Worm (Caenorhabditis elegans) whole organism, L4 larva: ENCODE measurements around the gene T11F9.7.

Source experiments
- F37D6.2 ChIP-seq: sonication (generic microtip); optimal IDR thresholded peaks from 2 replicates; lab custom pipeline; 2016; ENCODE audit warnings: mild to moderate bottlenecking, missing genetic modification characterization, missing compliant biosample characterization
- F44E2.7 ChIP-seq: fragments of 200-800 bp; sonication (Bioruptor generic); IDR thresholded peaks from 2 replicates; pipeline ENCODE4 v2.1.2; 2022; ENCODE audit warnings: missing genetic modification characterization, missing compliant biosample characterization
- F49E8.2 ChIP-seq: sonication (generic microtip); optimal IDR thresholded peaks from 2 replicates; lab custom pipeline; 2016; ENCODE audit warnings: missing compliant biosample characterization, mild to moderate bottlenecking, missing genetic modification characterization, borderline replicate concordance
- T20F7.1 ChIP-seq: fragments of 200-800 bp; sonication (Bioruptor generic); optimal IDR thresholded peaks from 2 replicates; lab custom pipeline; 2018; ENCODE audit warnings: mild to moderate bottlenecking, missing genetic modification characterization, missing compliant biosample characterization
- Y48G9A.11 ChIP-seq: fragments of 200-800 bp; sonication (Bioruptor generic); IDR thresholded peaks from 2 replicates; pipeline ENCODE4 v1.3.6; 2022; ENCODE audit warnings: missing genetic modification reagents, missing genetic modification characterization, missing compliant biosample characterization
- Y5F2A.4 ChIP-seq: fragments of 200-800 bp; sonication (Bioruptor generic); optimal IDR thresholded peaks from 2 replicates; lab custom pipeline; 2018; ENCODE audit warnings: mild to moderate bottlenecking, missing genetic modification characterization, missing compliant biosample characterization
- aha-1 ChIP-seq: fragments of 150-350 bp; peaks from one replicate; lab custom pipeline; 2014; ENCODE audit warnings: missing biosample characterization, missing genetic modification characterization
- cey-2 ChIP-seq: sonication (generic microtip); optimal IDR thresholded peaks from 3 replicates; lab custom pipeline; 2017; ENCODE audit warnings: missing genetic modification characterization, mild to moderate bottlenecking, missing compliant biosample characterization, antibody characterized with exemption, borderline replicate concordance; ENCODE audit not compliant: insufficient read depth
- daf-19 ChIP-seq: fragments of 200-800 bp; sonication (Bioruptor generic); conservative IDR thresholded peaks from 2 replicates; pipeline ENCODE4 v1.3.6; 2022; ENCODE audit warnings: missing genetic modification characterization, missing compliant biosample characterization
- dmd-6 ChIP-seq: fragments of 200-800 bp; sonication (Bioruptor generic); IDR thresholded peaks from 2 replicates; pipeline ENCODE4 v1.3.6; 2022; ENCODE audit warnings: missing genetic modification reagents, missing genetic modification characterization, missing compliant biosample characterization
- dmd-9 ChIP-seq: fragments of 200-800 bp; sonication (Bioruptor generic); IDR thresholded peaks from 2 replicates; pipeline ENCODE4 v1.3.6; 2022; ENCODE audit warnings: missing genetic modification reagents, missing genetic modification characterization, missing compliant biosample characterization
- dpl-1 ChIP-seq: fragments of 150-350 bp; optimal IDR thresholded peaks from 2 replicates; lab custom pipeline; 2014; ENCODE audit warnings: missing biosample characterization, missing genetic modification reagents, missing genetic modification characterization
- dve-1 ChIP-seq: sonication (generic microtip); optimal IDR thresholded peaks from 2 replicates; lab custom pipeline; 2017; ENCODE audit warnings: antibody characterized with exemption, mild to moderate bottlenecking, missing genetic modification characterization, missing compliant biosample characterization; ENCODE audit not compliant: insufficient read depth
- egl-43 ChIP-seq: fragments of 200-800 bp; sonication (Bioruptor generic); IDR thresholded peaks from 2 replicates; pipeline ENCODE4 v1.3.6; 2022; ENCODE audit warnings: missing genetic modification reagents, missing genetic modification characterization, missing compliant biosample characterization
- hif-1 ChIP-seq, 2 experiments: sonication (generic microtip); optimal IDR thresholded peaks; 2 replicates each; lab custom pipeline; 2016 to 2017; ENCODE audit warnings: missing compliant biosample characterization in 2 of 2, missing genetic modification characterization in 2 of 2, missing genetic modification reagents in 2 of 2, missing genotype in 2 of 2, mild to moderate bottlenecking in 1 of 2
- hlh-11 ChIP-seq: fragments of 200-800 bp; sonication (Bioruptor generic); optimal IDR thresholded peaks from 2 replicates; lab custom pipeline; 2018; ENCODE audit warnings: mild to moderate bottlenecking, missing genetic modification characterization, missing compliant biosample characterization
- hlh-30 ChIP-seq: sonication (generic microtip); optimal IDR thresholded peaks from 2 replicates; lab custom pipeline; 2017; ENCODE audit warnings: antibody characterized with exemption, mild to moderate bottlenecking, missing genetic modification characterization, missing compliant biosample characterization; ENCODE audit not compliant: insufficient read depth
- lin-13 ChIP-seq: fragments of 150-350 bp; optimal IDR thresholded peaks from 2 replicates; lab custom pipeline; 2014; ENCODE audit warnings: missing biosample characterization, missing genetic modification reagents, missing genetic modification characterization
- lin-15B ChIP-seq: fragments of 150-350 bp; sonication (generic microtip); optimal IDR thresholded peaks from 3 replicates; lab custom pipeline; 2014; ENCODE audit warnings: missing biosample characterization, missing genetic modification characterization
- lin-38 ChIP-seq: fragments of 200-800 bp; sonication (Bioruptor generic); IDR thresholded peaks from 2 replicates; pipeline ENCODE4 v1.3.6; 2022; ENCODE audit warnings: missing genetic modification reagents, missing genetic modification characterization, missing compliant biosample characterization
- lir-3 ChIP-seq: sonication (generic microtip); optimal IDR thresholded peaks from 2 replicates; lab custom pipeline; 2016; ENCODE audit warnings: mild to moderate bottlenecking, missing genetic modification characterization, missing compliant biosample characterization
- lsy-2 ChIP-seq, 2 experiments: fragments of 150-350 bp in 1 of 2; sonication (generic microtip) in 1 of 2; optimal IDR thresholded peaks; 2 replicates each; lab custom pipeline; 2014 to 2017; ENCODE audit warnings: missing biosample characterization in 2 of 2, missing genetic modification characterization in 2 of 2
- mdl-1 ChIP-seq, 2 experiments: fragments of 150-350 bp in 1 of 2; sonication (generic microtip) in 1 of 2; optimal IDR thresholded peaks; 2 replicates each; lab custom pipeline; 2014 to 2017; ENCODE audit warnings: missing biosample characterization in 2 of 2, missing genetic modification characterization in 2 of 2
- mep-1 ChIP-seq: fragments of 150-350 bp; sonication (generic microtip); optimal IDR thresholded peaks from 3 replicates; lab custom pipeline; 2014; ENCODE audit warnings: missing biosample characterization, missing genetic modification characterization
- mes-2 ChIP-seq: sonication (generic microtip); optimal IDR thresholded peaks from 2 replicates; lab custom pipeline; 2016; ENCODE audit warnings: missing genotype, mild to moderate bottlenecking, missing genetic modification characterization, missing compliant biosample characterization; ENCODE audit not compliant: poor library complexity, severe bottlenecking
- mxl-3 ChIP-seq: fragments of 200-800 bp; sonication (Bioruptor generic); optimal IDR thresholded peaks from 2 replicates; lab custom pipeline; 2018; ENCODE audit warnings: mild to moderate bottlenecking, missing genetic modification characterization, missing compliant biosample characterization
- nhr-25 ChIP-seq: sonication (generic microtip); optimal IDR thresholded peaks from 2 replicates; lab custom pipeline; 2017; ENCODE audit warnings: missing genetic modification characterization, mild to moderate bottlenecking, missing compliant biosample characterization, antibody characterized with exemption, moderate library complexity, borderline replicate concordance; ENCODE audit not compliant: insufficient read depth
- nhr-28 ChIP-seq: fragments of 150-350 bp; optimal IDR thresholded peaks from 2 replicates; lab custom pipeline; 2014; ENCODE audit warnings: missing biosample characterization, missing genetic modification characterization
- nhr-42 ChIP-seq: fragments of 200-800 bp; sonication (Bioruptor generic); IDR thresholded peaks from 2 replicates; pipeline ENCODE4 v1.3.6; 2022; ENCODE audit warnings: missing genetic modification characterization, missing compliant biosample characterization
- php-3 ChIP-seq: fragments of 200-800 bp; sonication (Bioruptor generic); IDR thresholded peaks from 2 replicates; pipeline ENCODE4 v1.3.6; 2022; ENCODE audit warnings: missing genetic modification reagents, missing genetic modification characterization, missing compliant biosample characterization
- saeg-2 ChIP-seq: fragments of 200-800 bp; sonication (Bioruptor generic); IDR thresholded peaks from 2 replicates; pipeline ENCODE4 v1.3.6; 2022; ENCODE audit warnings: missing genetic modification reagents, missing genetic modification characterization, missing compliant biosample characterization
- set-16 ChIP-seq: fragments of 200-800 bp; sonication (Bioruptor generic); IDR thresholded peaks from 2 replicates; pipeline ENCODE4 v1.3.6; 2022; ENCODE audit warnings: missing genetic modification reagents, missing genetic modification characterization, missing compliant biosample characterization
- snpc-1.2 ChIP-seq: fragments of 200-800 bp; sonication (Bioruptor generic); IDR thresholded peaks from 2 replicates; pipeline ENCODE4 v1.3.6; 2022; ENCODE audit warnings: missing genetic modification reagents, missing genetic modification characterization, missing compliant biosample characterization
- spr-1 ChIP-seq: sonication (generic microtip); optimal IDR thresholded peaks from 2 replicates; lab custom pipeline; 2016; ENCODE audit warnings: mild to moderate bottlenecking, missing genetic modification characterization, missing compliant biosample characterization
- unc-130 ChIP-seq: sonication (generic microtip); optimal IDR thresholded peaks from 2 replicates; lab custom pipeline; 2016; ENCODE audit warnings: missing genetic modification reagents, missing genetic modification characterization, missing compliant biosample characterization
- unc-62 ChIP-seq, 3 experiments: fragments of 150-350 bp in 1 of 3; sonication (generic microtip); optimal IDR thresholded peaks in 2 of 3; peaks in 1 of 3; 1 replicate in 1 of 3; 2 replicates in 2 of 3; lab custom pipeline; 2014 to 2017; ENCODE audit warnings: missing biosample characterization in 3 of 3, missing genetic modification characterization in 3 of 3, missing genetic modification reagents in 3 of 3, missing genotype in 1 of 3
- vab-7 ChIP-seq: fragments of 200-800 bp; sonication (Bioruptor generic); IDR thresholded peaks from 2 replicates; pipeline ENCODE4 v1.3.6; 2022; ENCODE audit warnings: missing genetic modification reagents, missing genetic modification characterization, missing compliant biosample characterization
- zag-1 ChIP-seq: fragments of 150-350 bp; optimal IDR thresholded peaks from 2 replicates; lab custom pipeline; 2014; ENCODE audit warnings: missing biosample characterization, missing genetic modification characterization
- ztf-7 ChIP-seq: fragments of 150-350 bp; optimal IDR thresholded peaks from 2 replicates; lab custom pipeline; 2014; ENCODE audit warnings: missing biosample characterization, missing genetic modification characterization

The T11F9.7 gene

DNA sequence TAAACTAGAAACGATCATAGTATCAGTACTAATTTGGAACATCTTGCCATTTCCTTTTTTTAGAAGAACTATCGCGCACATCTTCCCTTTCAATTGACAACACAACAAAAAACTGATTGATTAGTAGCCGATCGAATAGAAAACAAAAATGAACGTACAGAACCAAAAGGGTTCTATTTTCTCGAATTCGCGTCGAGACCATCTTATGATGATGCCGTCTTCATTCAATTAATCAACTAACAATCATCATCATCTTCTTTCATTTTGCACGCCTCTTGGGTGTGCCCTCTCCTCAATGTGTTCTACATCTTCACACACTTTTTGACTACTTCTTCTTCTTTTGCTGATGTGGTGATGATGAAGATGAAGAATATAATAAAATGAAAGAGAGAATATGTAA lies 24.0 kb downstream of the T11F9.7 start (continued):
- TF ChIP-seq ztf-7 (tag; lab: Kevin White, UChicago): no peak
- TF ChIP-seq, all 104 proteins: peak for 3

DNA sequence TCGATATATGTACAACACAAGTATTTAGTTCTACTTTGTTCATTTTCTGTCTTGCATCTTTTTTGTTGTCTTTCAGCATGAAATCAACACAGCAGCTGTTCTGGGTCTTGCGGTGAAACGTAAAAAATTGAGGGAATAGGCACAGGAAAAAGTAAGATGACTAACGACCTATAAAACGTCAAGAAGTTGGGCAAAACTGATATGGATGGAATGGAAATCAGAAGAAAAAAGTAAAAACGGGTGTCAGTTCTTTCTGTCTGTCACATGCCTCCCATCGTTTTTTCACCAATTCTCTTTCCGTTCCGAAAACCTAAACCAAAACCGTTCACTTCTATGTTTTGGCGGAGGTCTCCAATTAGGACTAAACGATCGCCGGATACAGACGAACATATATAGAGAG lies 25.2 kb downstream of the T11F9.7 start:
- no peak for TF ChIP-seq cey-2 (tag; lab: Kevin White, UChicago)
- TF ChIP-seq hlh-11: peak; percentile 52
- TF ChIP-seq lir-3: no peak
- no peak for TF ChIP-seq F49E8.2
- peak; percentile 44 for TF ChIP-seq nhr-28 (tag; lab: Kevin White, UChicago)
- TF ChIP-seq Y5F2A.4 (GFP tag; lab: Kevin White, UChicago): no peak
- TF ChIP-seq dve-1: peak; percentile 18
- TF ChIP-seq dmd-6 (GFP tag; lab: Robert Waterston, UW): peak; percentile 30

DNA sequence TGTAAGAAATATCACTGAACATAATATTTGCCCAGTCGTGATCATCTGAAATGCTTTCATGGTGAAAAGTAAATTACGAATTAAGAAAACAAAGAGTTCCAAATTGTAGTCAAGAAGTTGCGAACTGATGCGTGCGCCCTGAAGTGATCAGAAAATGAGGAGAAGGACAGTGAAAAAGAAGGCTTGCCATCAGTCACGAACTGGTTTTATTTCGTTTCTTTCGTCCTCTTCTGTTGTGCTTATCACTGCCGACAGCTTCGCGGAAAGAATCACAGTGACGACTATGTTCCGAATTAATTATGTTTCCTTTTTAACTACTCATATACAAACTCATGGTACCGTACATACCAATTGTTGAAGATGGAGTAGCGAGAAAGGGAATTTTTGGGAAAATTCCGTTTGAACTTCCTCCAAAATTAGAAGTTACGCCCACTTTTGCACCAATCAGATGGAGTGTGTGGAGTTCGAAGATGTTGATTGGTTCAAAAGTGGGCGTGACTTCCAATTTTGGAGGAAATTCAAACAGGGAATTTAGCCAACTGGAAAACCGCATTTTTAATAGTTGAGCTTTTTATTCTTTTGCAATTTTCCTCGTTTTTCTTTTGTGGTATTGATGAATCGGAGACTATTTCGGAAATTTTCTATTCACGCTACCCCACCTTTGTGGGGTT lies 27.5 kb downstream of the T11F9.7 start, which contains the start of gene C55A6.12:
C55A6.12 (minus strand) TSS at position 51 of the 671 bp plus-strand sequence.
- TF ChIP-seq unc-62 (GFP tag; optimal IDR thresholded peaks at IDR 0.05 in 1 of 2; lab: Kevin White, UChicago): peak in 1 of 2 experiments; percentile 3
- TF ChIP-seq unc-62 (tag; optimal IDR thresholded peaks at IDR 0.05; lab: Kevin White, UChicago): no peak
- no peak for TF ChIP-seq mep-1 (tag; lab: Kevin White, UChicago)
- peak; percentile 79 for TF ChIP-seq dpl-1 (GFP tag; lab: Kevin White, UChicago)
- TF ChIP-seq mdl-1 (tag; optimal IDR thresholded peaks at IDR 0.05; lab: Kevin White, UChicago): no peak
- no peak for TF ChIP-seq dmd-9
- no peak for TF ChIP-seq F44E2.7 (GFP tag; lab: Robert Waterston, UW)
- TF ChIP-seq zag-1 (tag; lab: Kevin White, UChicago): no peak
- no peak for TF ChIP-seq lin-15B (tag; lab: Kevin White, UChicago)
- peak in 1 of 2 experiments; percentile 24 for TF ChIP-seq lsy-2 (tag; optimal IDR thresholded peaks at IDR 0.05; lab: Kevin White, UChicago)

DNA sequence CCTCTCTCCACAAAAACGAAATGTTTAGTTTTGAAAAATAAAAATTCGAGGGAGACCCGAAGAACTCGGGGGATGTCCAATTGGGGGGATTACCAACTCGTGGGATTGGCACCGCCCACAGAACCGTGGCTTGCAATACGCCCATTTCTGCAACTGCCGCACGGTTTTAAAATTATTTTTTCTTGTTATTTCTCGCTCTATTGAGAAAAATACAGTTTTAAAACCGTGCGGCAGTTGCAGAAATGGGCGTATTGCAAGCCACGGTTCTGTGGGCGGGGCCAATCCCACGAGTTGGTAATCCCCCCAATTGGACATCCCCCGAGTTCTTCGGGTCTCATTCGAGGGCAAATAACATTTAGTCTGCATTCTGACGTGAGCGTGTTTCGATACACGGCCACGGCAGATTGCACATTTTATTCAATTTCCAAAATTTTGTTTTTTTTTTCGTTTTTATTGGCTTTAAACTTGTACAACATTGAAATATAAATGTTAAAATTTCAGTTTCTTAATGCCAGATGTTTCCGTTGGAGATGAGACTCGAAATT lies 29.2 kb downstream of the T11F9.7 start, which contains the start of the genes C55A6.1 and C55A6.10:
C55A6.1 (minus strand) TSS at position 116 of the 545 bp plus-strand sequence.
C55A6.10 (plus strand) TSS at position 495 of the 545 bp plus-strand sequence.
- TF ChIP-seq dpl-1 (GFP tag; lab: Kevin White, UChicago): peak; percentile 44
- TF ChIP-seq spr-1 (tag; lab: Kevin White, UChicago): peak; percentile 62
- 0 out of 2 replicates have a peak, but pooled peaks have one; percentile 54 for TF ChIP-seq Y48G9A.11
- TF ChIP-seq snpc-1.2 (GFP tag; lab: Robert Waterston, UW): peak; percentile 78
- peak; percentile 70; the same call in 1 of the 2 replicates for TF ChIP-seq vab-7
- peak; percentile 61 for TF ChIP-seq hlh-11
- TF ChIP-seq nhr-42 (GFP tag; lab: Robert Waterston, UW): peak; percentile 76
- TF ChIP-seq mes-2 (tag; lab: Kevin White, UChicago): peak; percentile 89
- TF ChIP-seq dmd-9: peak; percentile 67; the same call in 1 of the 2 replicates
- peak; percentile 12 for TF ChIP-seq nhr-28 (tag; lab: Kevin White, UChicago)
- peak; percentile 87 for TF ChIP-seq lin-38 (GFP tag; lab: Robert Waterston, UW)
- TF ChIP-seq F37D6.2 (tag; lab: Kevin White, UChicago): peak; percentile 63
- peak; percentile 49 for TF ChIP-seq hlh-30 (tag; lab: Kevin White, UChicago)
- TF ChIP-seq egl-43: peak; percentile 78; the same call in 1 of the 2 replicates
- TF ChIP-seq hif-1 (tag; optimal IDR thresholded peaks at IDR 0.05; lab: Kevin White, UChicago): peak in 1 of 2 experiments; percentile 23
- peak; percentile 79 for TF ChIP-seq dmd-6 (GFP tag; lab: Robert Waterston, UW)
- TF ChIP-seq daf-19 (GFP tag; lab: Robert Waterston, UW): 0 out of 2 replicates have a peak, but pooled peaks have one; percentile 38
- TF ChIP-seq aha-1 (tag; lab: Kevin White, UChicago): peak; percentile 55
- peak; percentile 26 for TF ChIP-seq nhr-25
- peak; percentile 60; the same call in 1 of the 2 replicates for TF ChIP-seq saeg-2
- TF ChIP-seq mxl-3 (GFP tag; lab: Kevin White, UChicago): peak; percentile 41
- TF ChIP-seq set-16 (GFP tag; lab: Robert Waterston, UW): peak; percentile 54; the same call in 1 of the 2 replicates
- TF ChIP-seq unc-130: peak; percentile 85
- peak in 1 of 2 experiments; percentile 52 for TF ChIP-seq mdl-1 (tag; optimal IDR thresholded peaks at IDR 0.05; lab: Kevin White, UChicago)
- TF ChIP-seq dve-1: peak; percentile 56
- peak; percentile 53; the same call in 1 of the 2 replicates for TF ChIP-seq php-3 (GFP tag; lab: Robert Waterston, UW)
- TF ChIP-seq lin-13 (GFP tag; lab: Kevin White, UChicago): peak; percentile 42
- peak; percentile 36 for TF ChIP-seq T20F7.1
